Fruit fly (Drosophila melanogaster): ENCODE data around the gene Idh.

Gene Idh

dm6 chr3L:8347346-8347745, 13.4 kb downstream of the Idh start (continued):
- no peak for TF ChIP-seq hkb (optimal IDR thresholded peaks at IDR 0.05)
- TF ChIP-seq hkb (GFP tag; IDR thresholded peaks at IDR 0.05): peak; percentile 75
- TF ChIP-seq CG10654 (GFP tag; optimal IDR thresholded peaks at IDR 0.05): no peak
- TF ChIP-seq psq (GFP tag; optimal IDR thresholded peaks at IDR 0.05): no peak
- TF ChIP-seq Hr3 (GFP tag; optimal IDR thresholded peaks at IDR 0.05): no peak
- no peak for TF ChIP-seq CG9609 (GFP tag; optimal IDR thresholded peaks at IDR 0.05)
- TF ChIP-seq CG7372 (GFP tag; IDR thresholded peaks at IDR 0.05): no peak
- no peak for TF ChIP-seq al (GFP tag; IDR thresholded peaks at IDR 0.05)
- no peak for TF ChIP-seq D (optimal IDR thresholded peaks at IDR 0.05)
- TF ChIP-seq D (GFP tag; optimal IDR thresholded peaks at IDR 0.05): no peak
- peak in 1 of 2 experiments; percentile 11 for TF ChIP-seq Hr51 (GFP tag; optimal IDR thresholded peaks at IDR 0.05)
- TF ChIP-seq Taf1 (GFP tag; IDR thresholded peaks at IDR 0.05): no peak
- TF ChIP-seq Nf-YA (GFP tag; IDR thresholded peaks at IDR 0.05): peak; percentile 54; the same call in 1 of the 2 replicates
- TF ChIP-seq ERR (GFP tag; optimal IDR thresholded peaks at IDR 0.05): no peak
- no peak for TF ChIP-seq Atf-2 (GFP tag; optimal IDR thresholded peaks at IDR 0.05)
- peak; percentile 38 for TF ChIP-seq CrebB (tag; optimal IDR thresholded peaks at IDR 0.05)
- peak; percentile 18 for TF ChIP-seq CG18619 (GFP tag; optimal IDR thresholded peaks at IDR 0.05)
- peak; percentile 64 for TF ChIP-seq CG15514 (GFP tag; optimal IDR thresholded peaks at IDR 0.05)
- TF ChIP-seq Hmx (GFP tag; optimal IDR thresholded peaks at IDR 0.05): no peak
- no peak for TF ChIP-seq CoRest (tag; optimal IDR thresholded peaks at IDR 0.05)
- TF ChIP-seq cas (GFP tag; IDR thresholded peaks at IDR 0.05): no peak
- no peak for TF ChIP-seq stwl (tag; optimal IDR thresholded peaks at IDR 0.05)
- TF ChIP-seq CG1024 (GFP tag; IDR thresholded peaks at IDR 0.05): peak; percentile 39; the same call in 1 of the 2 replicates
- TF ChIP-seq vvl (GFP tag; IDR thresholded peaks at IDR 0.05): peak; percentile 63
- TF ChIP-seq CG11085 (GFP tag; IDR thresholded peaks at IDR 0.05): no peak
- TF ChIP-seq MBD-R2 (GFP tag; IDR thresholded peaks at IDR 0.05): no peak
- TF ChIP-seq bsh (GFP tag; optimal IDR thresholded peaks at IDR 0.05): peak in 1 of 2 experiments; percentile 22
- TF ChIP-seq sima (GFP tag; optimal IDR thresholded peaks at IDR 0.05): no peak
- TF ChIP-seq CG3407 (GFP tag; optimal IDR thresholded peaks at IDR 0.05): peak; percentile 44
- peak; percentile 11 for TF ChIP-seq Camta (GFP tag; optimal IDR thresholded peaks at IDR 0.05)
- no peak for TF ChIP-seq repo (GFP tag; optimal IDR thresholded peaks at IDR 0.05)
- peak; percentile 28 for TF ChIP-seq da (GFP tag; optimal IDR thresholded peaks at IDR 0.05)
- TF ChIP-seq CG6813 (GFP tag; optimal IDR thresholded peaks at IDR 0.05): peak; percentile 70
- TF ChIP-seq HHEX (GFP tag; optimal IDR thresholded peaks at IDR 0.05): peak; percentile 51
- TF ChIP-seq Awh (GFP tag; IDR thresholded peaks at IDR 0.05): peak; percentile 31; the same call in 1 of the 2 replicates
- TF ChIP-seq CG2712 (tag; optimal IDR thresholded peaks at IDR 0.05): no peak
- TF ChIP-seq CG10543 (GFP tag; optimal IDR thresholded peaks at IDR 0.05): no peak
- peak; percentile 37; the same call in 1 of the 3 replicates for TF ChIP-seq ase (GFP tag; IDR thresholded peaks at IDR 0.05)
- TF ChIP-seq CG31365 (tag; optimal IDR thresholded peaks at IDR 0.05): peak; percentile 30
- TF ChIP-seq CG14441 (GFP tag; IDR thresholded peaks at IDR 0.05): 0 out of 2 replicates have a peak, but pooled peaks have one; percentile 24
- TF ChIP-seq chn (GFP tag; optimal IDR thresholded peaks at IDR 0.05): no peak
- peak; percentile 23; the same call in 1 of the 2 replicates for TF ChIP-seq E2f2 (GFP tag; IDR thresholded peaks at IDR 0.05)
- no peak for TF ChIP-seq CG8478 (optimal IDR thresholded peaks at IDR 0.05)
- TF ChIP-seq fd64A (GFP tag; optimal IDR thresholded peaks at IDR 0.05): peak; percentile 47
- TF ChIP-seq pfk (GFP tag; optimal IDR thresholded peaks at IDR 0.05): peak; percentile 22
- TF ChIP-seq CG6175 (GFP tag; IDR thresholded peaks at IDR 0.05): no peak
- peak; percentile 29 for TF ChIP-seq schlank (tag; optimal IDR thresholded peaks at IDR 0.05)
- no peak for TF ChIP-seq CG30403 (GFP tag; optimal IDR thresholded peaks at IDR 0.05)
- peak; percentile 86 for TF ChIP-seq ATbp (GFP tag; optimal IDR thresholded peaks at IDR 0.05)
- no peak for TF ChIP-seq CG18011 (GFP tag; optimal IDR thresholded peaks at IDR 0.05)
- peak; percentile 12 for TF ChIP-seq CG9727 (GFP tag; optimal IDR thresholded peaks at IDR 0.05)
- TF ChIP-seq Dad (GFP tag; optimal IDR thresholded peaks at IDR 0.05): no peak

All from whole organism, embryonic.